Worm (Caenorhabditis elegans) whole organism, midembryonic: ENCODE data around the gene srdh-1.

ENCODE experiments used
- cog-1 ChIP-seq: sonication (generic microtip); optimal IDR thresholded peaks from 2 replicates; lab custom pipeline; 2016; ENCODE audit warnings: missing genetic modification characterization, missing compliant biosample characterization
- flt-1 ChIP-seq: fragments of 200-800 bp; sonication (Bioruptor generic); IDR thresholded peaks from 2 replicates; pipeline ENCODE4 v1.3.6; 2022; ENCODE audit warnings: missing genetic modification characterization, missing compliant biosample characterization
- ref-1 ChIP-seq: fragments of 200-800 bp; sonication (Bioruptor generic); conservative IDR thresholded peaks from 2 replicates; pipeline ENCODE4 v1.3.6; 2022; ENCODE audit warnings: missing genetic modification reagents, missing genetic modification characterization, missing compliant biosample characterization
- tab-1 ChIP-seq: fragments of 200-800 bp; sonication (Bioruptor generic); IDR thresholded peaks from 2 replicates; pipeline ENCODE4 v1.3.6; 2022; ENCODE audit warnings: missing genetic modification characterization, missing compliant biosample characterization
- ztf-23 ChIP-seq: fragments of 200-800 bp; sonication (Bioruptor generic); IDR thresholded peaks from 2 replicates; pipeline ENCODE4 v1.3.6; 2022; ENCODE audit warnings: missing genetic modification reagents, missing genetic modification characterization, missing compliant biosample characterization
- ztf-29 ChIP-seq: fragments of 200-800 bp; sonication (Bioruptor generic); IDR thresholded peaks from 2 replicates; pipeline ENCODE4 v1.3.6; 2022; ENCODE audit warnings: missing genetic modification reagents, missing genetic modification characterization, missing compliant biosample characterization

ce11 chrII:8248745-8249144, 15.7 kb upstream of the srdh-1 start, which contains the start of the genes F35C11.2 and F35C11.4:
- no peak for TF ChIP-seq cog-1
- TF ChIP-seq ztf-23 (GFP tag; lab: Robert Waterston, UW): no peak
- TF ChIP-seq ref-1 (GFP tag; lab: Robert Waterston, UW): no peak
- TF ChIP-seq tab-1 (GFP tag; lab: Robert Waterston, UW): no peak
- no peak for TF ChIP-seq flt-1 (GFP tag; lab: Robert Waterston, UW)
- TF ChIP-seq ztf-29 (GFP tag; lab: Robert Waterston, UW): no peak
